Fruit fly (Drosophila melanogaster) whole organism, larva: ENCODE results near the gene CG31639.

Experiments used
- noc ChIP-seq: fragments of 200-800 bp; sonication (Bioruptor generic); optimal IDR thresholded peaks from 3 replicates; lab custom pipeline; 2019; ENCODE audit warnings: missing biosample characterization, mild to moderate bottlenecking, missing genetic modification characterization, moderate library complexity

CG31639 gene

DNA sequence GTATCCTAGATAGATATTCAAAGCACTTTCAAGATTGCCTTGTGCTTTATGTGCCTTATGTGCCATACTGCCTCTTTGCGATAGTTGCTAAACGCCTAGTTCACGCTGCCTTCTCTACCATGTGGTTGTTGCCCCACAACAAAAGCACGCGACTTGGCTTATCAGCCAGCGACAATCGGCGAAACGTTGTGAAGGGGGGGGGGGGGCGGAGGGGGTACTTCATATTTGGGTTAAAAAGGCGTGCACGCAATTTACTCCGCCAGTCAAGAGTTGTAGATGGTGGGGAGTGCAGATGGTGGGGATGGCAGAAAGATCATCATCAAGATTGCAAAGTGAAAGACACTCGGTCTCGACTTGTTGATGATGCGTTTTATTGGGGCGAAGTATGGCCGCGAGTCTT is 14.2 kb upstream of the CG31639 start:
- no peak for TF ChIP-seq noc (tag; lab: Kevin White, UChicago)

DNA sequence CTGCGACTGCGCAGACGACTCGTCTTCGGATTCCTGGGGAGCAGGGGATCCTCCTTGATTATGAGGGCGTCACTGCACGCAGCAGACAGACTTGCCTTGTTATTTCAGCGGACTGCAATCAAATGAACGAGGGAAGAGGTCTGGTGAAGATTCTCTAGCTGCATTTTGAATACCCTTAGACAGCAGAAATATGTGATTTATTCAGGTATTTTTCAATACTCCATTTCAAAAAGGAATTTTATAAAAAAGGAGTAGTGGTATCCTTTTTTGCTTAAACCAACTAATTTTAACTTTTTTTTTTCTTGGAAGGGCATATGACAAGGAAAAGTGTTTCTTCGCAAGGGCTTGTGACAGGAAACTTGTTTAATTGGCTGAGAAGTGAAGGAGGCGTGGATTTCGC is 10.7 kb upstream of the CG31639 start:
- TF ChIP-seq noc (tag; lab: Kevin White, UChicago), result no peak

DNA sequence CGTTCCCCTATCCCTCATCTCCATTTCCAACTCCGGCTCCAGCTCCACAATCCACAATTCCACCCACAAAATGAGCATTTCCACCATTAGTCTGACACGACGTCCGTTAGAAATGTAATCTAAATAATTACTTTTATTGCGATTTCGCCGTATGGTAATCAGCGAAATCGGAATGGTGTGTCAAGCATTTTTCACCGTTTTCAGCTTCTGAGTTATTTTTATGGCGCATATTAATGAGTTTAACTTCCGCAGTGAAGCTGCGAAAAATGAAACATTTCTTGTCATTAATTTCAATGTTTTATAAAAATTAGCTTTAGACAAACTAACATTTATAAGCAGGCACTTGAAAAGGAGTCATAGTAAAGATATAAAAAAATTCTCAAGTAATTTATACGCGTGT is 5.2 kb upstream of the CG31639 start, which contains the start of gene CG13989:
CG13989 (plus strand) TSS at position 301 of the 400 bp plus-strand sequence.
- no peak for TF ChIP-seq noc (tag; lab: Kevin White, UChicago)

DNA sequence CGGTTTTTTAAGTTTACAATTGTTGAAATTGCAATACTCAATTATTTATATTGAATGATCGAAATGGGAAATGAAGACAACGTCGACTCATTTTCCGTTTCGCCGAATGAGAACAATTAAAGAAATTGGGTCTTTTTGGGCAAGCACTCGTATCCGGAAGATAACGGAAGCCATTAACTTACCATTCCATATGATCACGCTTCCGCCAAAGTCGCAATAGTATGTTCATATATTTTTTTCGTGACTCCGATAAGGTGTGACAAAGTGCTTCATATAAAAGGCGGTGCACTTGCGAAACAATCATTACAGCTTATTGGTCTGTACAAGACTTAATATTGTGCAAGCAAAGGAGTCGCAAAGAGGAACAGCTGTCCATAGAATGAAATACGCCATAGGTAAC is 3.3 kb downstream of the CG31639 start, which contains the start of gene Muc26B:
Muc26B (plus strand) TSS at position 301 of the 400 bp plus-strand sequence.
- no peak for TF ChIP-seq noc (tag; lab: Kevin White, UChicago)

DNA sequence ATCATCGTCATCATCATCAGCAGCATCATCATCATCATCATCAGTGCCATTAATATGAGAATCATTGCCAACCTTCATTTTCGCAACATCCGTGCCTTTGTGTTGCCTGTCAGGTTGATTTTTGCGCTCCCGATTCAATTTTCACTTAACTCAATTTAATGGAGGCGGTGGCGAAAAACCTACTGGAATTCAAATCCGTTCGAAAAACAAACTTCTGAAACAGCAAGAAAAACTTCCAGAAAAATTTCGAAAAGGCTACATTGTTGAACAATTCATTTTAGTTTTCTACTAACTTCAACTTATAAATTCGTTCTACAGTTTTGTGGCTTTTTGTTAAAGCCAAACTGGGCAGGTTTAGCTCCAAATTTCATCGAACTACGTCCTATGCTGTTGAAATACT is 15.9 kb downstream of the CG31639 start, which contains the start of gene CG13991:
CG13991 (plus strand) TSS at position 301 of the 400 bp plus-strand sequence.
- TF ChIP-seq noc (tag; lab: Kevin White, UChicago), result no peak

DNA sequence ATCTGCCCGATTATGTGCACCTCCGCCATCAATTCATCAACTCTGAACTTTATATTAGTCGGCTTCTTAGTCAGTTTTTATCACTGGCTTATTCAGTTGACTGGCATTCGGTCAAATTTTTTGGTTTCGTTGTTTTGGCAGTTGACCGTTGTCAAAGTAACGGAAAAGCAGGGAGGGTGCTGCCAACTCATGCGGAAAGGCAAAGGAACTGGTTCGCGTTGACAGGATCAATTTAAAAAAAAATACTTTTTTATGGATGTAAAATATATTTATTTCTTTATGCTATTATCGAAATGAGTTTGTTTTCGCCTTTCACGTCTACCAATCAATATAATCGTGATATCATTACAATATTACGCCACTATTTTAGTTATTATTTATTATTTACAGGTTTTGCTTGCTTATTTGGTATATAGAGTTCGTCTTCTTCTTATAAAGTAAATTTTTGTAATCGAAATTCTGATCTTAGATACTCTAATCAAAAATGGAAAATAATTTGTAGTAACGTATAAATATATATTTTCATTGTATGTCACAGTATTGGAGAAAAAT is 24.3 kb downstream of the CG31639 start, which contains the start of the genes B9d2, tctn and CG9222:
B9d2 (minus strand) TSS at position 130 of the 552 bp plus-strand sequence.
tctn (minus strand) TSS at position 130 of the 552 bp plus-strand sequence.
CG9222 (plus strand) TSS at position 502 of the 552 bp plus-strand sequence.
- TF ChIP-seq noc (tag; lab: Kevin White, UChicago), result no peak

DNA sequence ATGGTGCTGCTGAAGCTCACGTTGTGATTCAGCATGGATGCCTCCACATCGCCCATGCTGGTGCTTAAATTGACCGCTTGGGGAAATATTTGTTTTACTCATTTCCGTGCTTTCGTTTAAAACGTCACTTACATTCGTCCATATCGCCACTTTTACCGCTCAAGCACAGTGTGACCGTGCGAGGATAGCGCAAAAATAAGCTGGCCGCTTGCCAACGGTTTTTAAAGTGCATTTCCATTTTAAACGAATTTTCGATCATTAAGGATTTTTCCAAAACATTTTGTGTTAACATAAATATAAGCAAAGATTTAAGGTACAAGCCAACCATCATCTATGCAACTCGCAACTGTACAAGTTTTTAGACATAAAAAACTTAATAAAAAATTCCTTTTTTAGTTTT is 27.5 kb downstream of the CG31639 start, which contains the start of gene WDR79:
WDR79 (minus strand) TSS at position 298 of the 400 bp plus-strand sequence.
- TF ChIP-seq noc (tag; lab: Kevin White, UChicago), result no peak

DNA sequence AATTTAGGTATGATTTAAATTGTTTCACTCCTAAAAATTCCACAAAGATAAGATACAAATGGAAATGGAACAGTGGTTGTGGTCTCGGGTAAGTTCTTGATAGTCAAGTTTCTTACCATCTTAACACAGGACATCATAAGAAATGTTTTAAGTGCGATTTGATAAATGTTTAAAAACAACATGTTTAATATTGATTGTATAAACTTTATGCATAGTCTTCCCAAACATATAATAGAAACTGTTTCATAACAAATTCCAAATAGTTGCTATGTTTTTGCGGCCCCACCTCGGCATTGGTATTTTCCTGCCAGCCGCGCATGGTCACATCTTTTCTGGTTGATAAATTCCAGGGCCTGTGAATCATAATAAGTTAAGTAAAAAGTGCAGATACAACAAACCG is 30.1 kb downstream of the CG31639 start, which contains the start of gene Arpc4:
Arpc4 (plus strand) TSS at position 318 of the 400 bp plus-strand sequence.
- no peak for TF ChIP-seq noc (tag; lab: Kevin White, UChicago)

DNA sequence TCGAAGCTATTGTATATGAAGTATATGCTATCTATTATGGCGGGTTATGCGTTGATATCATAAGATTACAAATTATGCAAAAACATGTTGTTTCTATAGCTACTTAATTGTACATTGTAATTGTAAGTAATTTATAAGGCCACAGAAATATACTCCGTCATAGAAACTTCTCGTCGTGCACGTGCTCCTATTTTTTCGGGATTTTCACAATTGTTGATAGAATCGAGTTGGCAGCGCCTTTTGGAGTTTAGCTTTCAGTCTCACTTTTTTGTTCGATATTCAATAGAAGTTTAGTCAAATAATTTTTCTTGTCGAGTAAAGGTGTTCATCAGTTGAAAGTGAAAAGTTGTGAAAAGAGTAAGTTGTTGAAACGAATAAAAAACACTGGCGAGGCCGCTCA is 36.7 kb downstream of the CG31639 start, which contains the start of gene CG31642:
CG31642 (plus strand) TSS at position 301 of the 400 bp plus-strand sequence.
- no peak for TF ChIP-seq noc (tag; lab: Kevin White, UChicago)

DNA sequence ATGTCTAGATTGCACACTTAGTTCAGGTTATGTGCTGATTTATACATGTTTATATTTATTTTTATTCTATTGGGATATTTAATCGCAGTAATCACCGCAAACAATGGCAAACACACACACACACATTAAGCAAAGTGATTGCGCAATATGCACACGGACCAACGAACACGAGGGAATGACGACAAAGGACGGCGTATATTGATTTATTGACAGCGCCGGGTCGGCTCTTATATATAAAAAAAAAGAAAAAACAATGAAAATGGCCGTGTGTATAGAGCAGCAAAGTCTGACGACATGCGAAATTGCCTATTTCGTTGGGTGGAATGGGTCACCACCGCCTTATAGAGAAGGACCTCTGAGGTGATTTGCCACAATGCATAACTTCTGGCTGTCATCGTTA is 44.2 kb downstream of the CG31639 start:
- TF ChIP-seq noc (tag; lab: Kevin White, UChicago), result no peak

DNA sequence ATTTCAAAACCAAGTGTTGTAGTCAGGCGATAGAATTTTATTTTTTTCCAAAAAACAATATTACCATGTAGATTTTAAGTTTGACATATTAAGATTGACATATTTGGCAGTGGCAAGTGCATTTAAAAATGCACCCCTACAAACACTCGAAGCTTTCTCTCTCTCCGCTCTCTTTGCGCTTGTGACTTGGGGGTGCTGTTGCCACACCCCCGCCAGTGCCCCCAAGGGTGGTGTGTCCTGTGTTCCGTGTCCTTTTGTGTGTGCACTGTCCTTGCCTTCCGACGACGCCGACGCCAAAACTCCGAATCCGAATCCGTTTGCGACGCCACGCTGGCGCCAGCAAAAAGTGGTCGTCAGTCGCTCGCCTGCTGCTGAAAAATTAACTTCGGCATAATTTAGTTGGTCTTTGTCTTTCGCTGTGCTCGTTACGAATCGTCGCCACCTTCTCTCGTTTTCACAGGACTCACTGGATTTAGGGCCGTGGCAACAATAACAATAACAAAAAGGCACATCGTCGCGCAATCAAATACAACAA is 45.6 kb downstream of the CG31639 start:
- no peak for TF ChIP-seq noc (tag; lab: Kevin White, UChicago)
